Worm (Caenorhabditis elegans) whole organism, young adult: ENCODE results near the gene D1025.10.

Experiments used
- B0261.1 ChIP-seq: sonication (generic microtip); optimal IDR thresholded peaks from 2 replicates; lab custom pipeline; 2016; ENCODE audit warnings: mild to moderate bottlenecking, missing genetic modification characterization, moderate library complexity, missing compliant biosample characterization
- B0336.3 ChIP-seq: fragments of 200-800 bp; sonication (Bioruptor generic); IDR thresholded peaks from 2 replicates; pipeline ENCODE4 v1.3.6; 2022; ENCODE audit warnings: missing genetic modification characterization, missing compliant biosample characterization
- F23B12.7 ChIP-seq: sonication (generic microtip); optimal IDR thresholded peaks from 2 replicates; lab custom pipeline; 2017; ENCODE audit warnings: missing genetic modification characterization, mild to moderate bottlenecking, missing compliant biosample characterization, antibody characterized with exemption, moderate library complexity; ENCODE audit not compliant: insufficient read depth
- F33H1.4 ChIP-seq: fragments of 200-800 bp; sonication (Bioruptor generic); IDR thresholded peaks from 2 replicates; pipeline ENCODE4 v1.3.6; 2022; ENCODE audit warnings: missing genetic modification reagents, missing genetic modification characterization, missing compliant biosample characterization
- F37B4.10 ChIP-seq: fragments of 200-800 bp; sonication (Bioruptor generic); IDR thresholded peaks from 2 replicates; pipeline ENCODE4 v1.3.6; 2022; ENCODE audit warnings: missing genetic modification characterization, missing compliant biosample characterization
- F39B2.1 ChIP-seq: fragments of 200-800 bp; sonication (Bioruptor generic); IDR thresholded peaks from 2 replicates; pipeline ENCODE4 v1.3.6; 2022; ENCODE audit warnings: missing genetic modification reagents, missing genetic modification characterization, missing compliant biosample characterization
- F49E8.2 ChIP-seq: sonication (generic microtip); optimal IDR thresholded peaks from 3 replicates; lab custom pipeline; 2017; ENCODE audit warnings: missing genetic modification characterization, mild to moderate bottlenecking, missing compliant biosample characterization, antibody characterized with exemption, moderate library complexity; ENCODE audit not compliant: insufficient read depth
- F57C9.4 ChIP-seq: sonication (generic microtip); optimal IDR thresholded peaks from 2 replicates; lab custom pipeline; 2017; ENCODE audit warnings: mild to moderate bottlenecking, missing genetic modification characterization, missing compliant biosample characterization
- K11D2.4 ChIP-seq: fragments of 200-800 bp; sonication (Bioruptor generic); IDR thresholded peaks from 2 replicates; pipeline ENCODE4 v1.3.6; 2022; ENCODE audit warnings: missing genetic modification reagents, missing genetic modification characterization, missing compliant biosample characterization
- Y53F4B.3 ChIP-seq: fragments of 200-800 bp; sonication (Bioruptor generic); IDR thresholded peaks from 2 replicates; pipeline ENCODE4 v1.3.6; 2022; ENCODE audit warnings: missing genetic modification reagents, missing genetic modification characterization, missing compliant biosample characterization
- Y53G8AR.9 ChIP-seq: fragments of 200-800 bp; sonication (Bioruptor generic); conservative IDR thresholded peaks from 2 replicates; pipeline ENCODE4 v1.3.6; 2022; ENCODE audit warnings: missing genetic modification reagents, missing genetic modification characterization, missing compliant biosample characterization
- atf-7 ChIP-seq: sonication (generic microtip); optimal IDR thresholded peaks from 2 replicates; lab custom pipeline; 2017; ENCODE audit warnings: mild to moderate bottlenecking, missing genetic modification characterization, missing compliant biosample characterization
- attf-3 ChIP-seq: fragments of 200-800 bp; sonication (Bioruptor generic); conservative IDR thresholded peaks from 2 replicates; pipeline ENCODE4 v1.3.6; 2022; ENCODE audit warnings: missing genetic modification reagents, missing genetic modification characterization, missing compliant biosample characterization
- attf-5 ChIP-seq: fragments of 200-800 bp; sonication (Bioruptor generic); optimal IDR thresholded peaks from 2 replicates; lab custom pipeline; 2018; ENCODE audit warnings: mild to moderate bottlenecking, missing genetic modification characterization, missing compliant biosample characterization
- attf-6 ChIP-seq: fragments of 200-800 bp; sonication (Bioruptor generic); IDR thresholded peaks from 2 replicates; pipeline ENCODE4 v1.3.6; 2022; ENCODE audit warnings: missing genetic modification reagents, missing genetic modification characterization, missing compliant biosample characterization
- bed-1 ChIP-seq: fragments of 200-800 bp; sonication (Bioruptor generic); IDR thresholded peaks from 2 replicates; pipeline ENCODE4 v1.3.6; 2022; ENCODE audit warnings: missing genetic modification reagents, missing genetic modification characterization, missing compliant biosample characterization
- ceh-100 ChIP-seq: fragments of 200-800 bp; sonication (Bioruptor generic); IDR thresholded peaks from 2 replicates; pipeline ENCODE4 v1.3.6; 2022; ENCODE audit warnings: missing genetic modification reagents, missing genetic modification characterization, missing compliant biosample characterization
- ceh-58 ChIP-seq: fragments of 200-800 bp; sonication (Bioruptor generic); IDR thresholded peaks from 2 replicates; pipeline ENCODE4 v1.3.6; 2022; ENCODE audit warnings: missing genetic modification characterization, missing compliant biosample characterization
- ceh-79 ChIP-seq: sonication (generic microtip); optimal IDR thresholded peaks from 2 replicates; lab custom pipeline; 2017; ENCODE audit warnings: mild to moderate bottlenecking, missing genetic modification characterization, missing compliant biosample characterization
- ceh-91 ChIP-seq: fragments of 200-800 bp; sonication (Bioruptor generic); IDR thresholded peaks from 2 replicates; pipeline ENCODE4 v1.3.6; 2022; ENCODE audit warnings: missing genetic modification reagents, missing genetic modification characterization, missing compliant biosample characterization
- die-1 ChIP-seq: sonication (generic microtip); optimal IDR thresholded peaks from 2 replicates; lab custom pipeline; 2016; ENCODE audit warnings: missing genotype, mild to moderate bottlenecking, missing genetic modification characterization, missing compliant biosample characterization
- dox-1 ChIP-seq: fragments of 200-800 bp; sonication (Bioruptor generic); IDR thresholded peaks from 2 replicates; pipeline ENCODE4 v1.3.6; 2022; ENCODE audit warnings: missing genetic modification reagents, missing genetic modification characterization, missing compliant biosample characterization
- dpff-1 ChIP-seq: sonication (generic microtip); optimal IDR thresholded peaks from 2 replicates; lab custom pipeline; 2017; ENCODE audit warnings: mild to moderate bottlenecking, missing genetic modification characterization, missing compliant biosample characterization
- egl-18 ChIP-seq: fragments of 200-800 bp; sonication (Bioruptor generic); IDR thresholded peaks from 2 replicates; pipeline ENCODE4 v1.3.6; 2022; ENCODE audit warnings: missing genetic modification reagents, missing genetic modification characterization, missing compliant biosample characterization
- egrh-3 ChIP-seq: fragments of 200-800 bp; sonication (Bioruptor generic); IDR thresholded peaks from 2 replicates; pipeline ENCODE4 v1.3.6; 2022; ENCODE audit warnings: missing genetic modification reagents, missing genetic modification characterization, missing compliant biosample characterization
- fkh-3 ChIP-seq: sonication (generic microtip); optimal IDR thresholded peaks from 2 replicates; lab custom pipeline; 2016; ENCODE audit warnings: mild to moderate bottlenecking, missing genetic modification characterization, missing compliant biosample characterization
- let-526 ChIP-seq: fragments of 200-800 bp; sonication (Bioruptor generic); IDR thresholded peaks from 2 replicates; pipeline ENCODE4 v1.3.6; 2022; ENCODE audit warnings: missing genetic modification reagents, missing genetic modification characterization, missing compliant biosample characterization
- lin-26 ChIP-seq: fragments of 200-800 bp; sonication (Bioruptor generic); IDR thresholded peaks from 2 replicates; pipeline ENCODE4 v1.3.6; 2022; ENCODE audit warnings: missing genetic modification reagents, missing genetic modification characterization, missing compliant biosample characterization
- lin-35 ChIP-seq, 3 experiments: fragments of 150-350 bp in 2 of 3; sonication (generic microtip) in 1 of 3; optimal IDR thresholded peaks; 2 replicates each; lab custom pipeline; 2014 to 2018; ENCODE audit warnings: missing biosample characterization in 3 of 3, missing genetic modification characterization in 3 of 3, missing genetic modification reagents in 3 of 3
- lir-1 ChIP-seq: fragments of 200-800 bp; sonication (Bioruptor generic); conservative IDR thresholded peaks from 2 replicates; pipeline ENCODE4 v1.3.6; 2022; ENCODE audit warnings: missing genetic modification reagents, missing genetic modification characterization, missing compliant biosample characterization
- lsy-27 ChIP-seq: sonication (generic microtip); optimal IDR thresholded peaks from 2 replicates; lab custom pipeline; 2017; ENCODE audit warnings: missing genetic modification characterization, mild to moderate bottlenecking, missing compliant biosample characterization, antibody characterized with exemption, missing genotype, borderline replicate concordance; ENCODE audit not compliant: insufficient read depth
- madf-10 ChIP-seq: sonication (generic microtip); optimal IDR thresholded peaks from 2 replicates; lab custom pipeline; 2016; ENCODE audit warnings: mild to moderate bottlenecking, missing genetic modification characterization, missing compliant biosample characterization
- madf-3 ChIP-seq: fragments of 200-800 bp; sonication (Bioruptor generic); IDR thresholded peaks from 2 replicates; pipeline ENCODE4 v1.3.6; 2022; ENCODE audit warnings: missing genetic modification reagents, missing genetic modification characterization, missing compliant biosample characterization
- mcd-1 ChIP-seq: fragments of 200-800 bp; sonication (Bioruptor generic); IDR thresholded peaks from 2 replicates; pipeline ENCODE4 v1.3.6; 2022; ENCODE audit warnings: missing genetic modification reagents, missing genetic modification characterization, missing compliant biosample characterization
- mes-4 ChIP-seq: sonication (generic microtip); optimal IDR thresholded peaks from 2 replicates; lab custom pipeline; 2016; ENCODE audit warnings: missing genotype, missing genetic modification characterization, missing compliant biosample characterization
- mxl-1 ChIP-seq: sonication (generic microtip); optimal IDR thresholded peaks from 2 replicates; lab custom pipeline; 2016; ENCODE audit warnings: missing genetic modification characterization, missing compliant biosample characterization
- nfya-2 ChIP-seq: fragments of 200-800 bp; sonication (Bioruptor generic); IDR thresholded peaks from 2 replicates; pipeline ENCODE4 v1.3.6; 2022; ENCODE audit warnings: missing genetic modification reagents, missing genetic modification characterization, missing compliant biosample characterization
- nhr-27 ChIP-seq: fragments of 200-800 bp; sonication (Bioruptor generic); optimal IDR thresholded peaks from 2 replicates; lab custom pipeline; 2018; ENCODE audit warnings: mild to moderate bottlenecking, missing genetic modification characterization, moderate library complexity, missing compliant biosample characterization
- nhr-90 ChIP-seq: sonication (generic microtip); optimal IDR thresholded peaks from 2 replicates; lab custom pipeline; 2016; ENCODE audit warnings: missing genotype, mild to moderate bottlenecking, missing genetic modification characterization, missing compliant biosample characterization
- rec-8 ChIP-seq, 2 experiments: sonication (generic microtip); optimal IDR thresholded peaks; 2 replicates each; lab custom pipeline; 2016; ENCODE audit warnings: mild to moderate bottlenecking in 2 of 2, missing genetic modification characterization in 2 of 2, missing genetic modification reagents in 2 of 2, missing genotype in 2 of 2, missing biosample characterization in 1 of 2, missing compliant biosample characterization in 1 of 2, moderate library complexity in 1 of 2
- sea-2 ChIP-seq: fragments of 200-800 bp; sonication (Bioruptor generic); IDR thresholded peaks from 2 replicates; pipeline ENCODE4 v1.3.6; 2022; ENCODE audit warnings: missing genetic modification characterization, missing compliant biosample characterization
- tlf-1 ChIP-seq: fragments of 200-800 bp; sonication (Bioruptor generic); optimal IDR thresholded peaks from 2 replicates; lab custom pipeline; 2018; ENCODE audit warnings: mild to moderate bottlenecking, missing genetic modification characterization, missing compliant biosample characterization
- zfh-2 ChIP-seq: fragments of 200-800 bp; sonication (Bioruptor generic); conservative IDR thresholded peaks from 2 replicates; pipeline ENCODE4 v1.3.6; 2022; ENCODE audit warnings: missing genetic modification reagents, missing genetic modification characterization, missing compliant biosample characterization
- ztf-22 ChIP-seq: fragments of 200-800 bp; sonication (Bioruptor generic); optimal IDR thresholded peaks from 2 replicates; lab custom pipeline; 2018; ENCODE audit warnings: mild to moderate bottlenecking, missing genetic modification characterization, moderate library complexity, missing compliant biosample characterization
- ztf-25 ChIP-seq: fragments of 200-800 bp; sonication (Bioruptor generic); IDR thresholded peaks from 2 replicates; pipeline ENCODE4 v1.3.6; 2022; ENCODE audit warnings: missing genetic modification reagents, missing genetic modification characterization, missing compliant biosample characterization
- ztf-6 ChIP-seq: fragments of 200-800 bp; sonication (Bioruptor generic); IDR thresholded peaks from 2 replicates; pipeline ENCODE4 v1.3.6; 2022; ENCODE audit warnings: missing genetic modification reagents, missing genetic modification characterization, missing compliant biosample characterization

Gene D1025.10

ce11 chrX:14489945-14490344 lies 26.7 kb upstream of the D1025.10 start, which contains the start of gene his-24 (continued):
- peak; percentile 44; the same call in 1 of the 2 replicates for TF ChIP-seq mcd-1
- no peak for TF ChIP-seq F49E8.2 (tag; lab: Kevin White, UChicago)
- TF ChIP-seq egl-18 (GFP tag; lab: Robert Waterston, UW), result peak; percentile 5; the same call in 1 of the 2 replicates
- no peak for TF ChIP-seq egrh-3 (GFP tag; lab: Robert Waterston, UW)
- TF ChIP-seq atf-7 (tag; lab: Kevin White, UChicago), result peak; percentile 13
- TF ChIP-seq ztf-25 (GFP tag; lab: Robert Waterston, UW), result no peak
- TF ChIP-seq rec-8 (tag; optimal IDR thresholded peaks at IDR 0.05; lab: Kevin White, UChicago), result no peak
- TF ChIP-seq lin-26 (GFP tag; lab: Robert Waterston, UW), result 0 out of 2 replicates have a peak, but pooled peaks have one; percentile 8
- no peak for TF ChIP-seq die-1
- no peak for TF ChIP-seq fkh-3 (tag; lab: Kevin White, UChicago)
- TF ChIP-seq dox-1 (GFP tag; lab: Robert Waterston, UW), result peak; percentile 71
- TF ChIP-seq F23B12.7, result peak; percentile 36

ce11 chrX:14490486-14490885 lies 26.2 kb upstream of the D1025.10 start:
- no peak for TF ChIP-seq lin-35 (GFP tag; optimal IDR thresholded peaks at IDR 0.05; lab: Kevin White, UChicago)
- TF ChIP-seq madf-3, result no peak
- TF ChIP-seq B0336.3, result no peak
- no peak for TF ChIP-seq lir-1 (GFP tag; lab: Robert Waterston, UW)
- TF ChIP-seq ztf-6, result no peak
- TF ChIP-seq ceh-79, result no peak
- TF ChIP-seq lsy-27, result no peak
- peak; percentile 93 for TF ChIP-seq egrh-3 (GFP tag; lab: Robert Waterston, UW)
- no peak for TF ChIP-seq B0261.1 (tag; lab: Kevin White, UChicago)
- TF ChIP-seq nhr-90 (tag; lab: Kevin White, UChicago), result no peak
- TF ChIP-seq bed-1 (GFP tag; lab: Robert Waterston, UW), result 0 out of 2 replicates have a peak, but pooled peaks have one; percentile 70
- 0 out of 2 replicates have a peak, but pooled peaks have one; percentile 37 for TF ChIP-seq sea-2 (GFP tag; lab: Robert Waterston, UW)
- TF ChIP-seq ceh-91, result no peak
- TF ChIP-seq mes-4 (tag; lab: Kevin White, UChicago), result no peak
- TF ChIP-seq mxl-1 (tag; lab: Kevin White, UChicago), result no peak
- no peak for TF ChIP-seq K11D2.4 (GFP tag; lab: Robert Waterston, UW)
- peak; percentile 83 for TF ChIP-seq zfh-2 (GFP tag; lab: Robert Waterston, UW)
- TF ChIP-seq ceh-58, result no peak
- TF ChIP-seq Y53F4B.3, result no peak
- 0 out of 2 replicates have a peak, but pooled peaks have one; percentile 42 for TF ChIP-seq F39B2.1 (GFP tag; lab: Robert Waterston, UW)
- no peak for TF ChIP-seq rec-8 (tag; optimal IDR thresholded peaks at IDR 0.05; lab: Kevin White, UChicago)
- no peak for TF ChIP-seq attf-6
- TF ChIP-seq let-526 (GFP tag; lab: Robert Waterston, UW), result no peak
- TF ChIP-seq tlf-1 (GFP tag; lab: Kevin White, UChicago), result no peak
- peak; percentile 38 for TF ChIP-seq mcd-1
- 0 out of 2 replicates have a peak, but pooled peaks have one; percentile 61 for TF ChIP-seq nfya-2 (GFP tag; lab: Robert Waterston, UW)
- TF ChIP-seq F57C9.4 (tag; lab: Kevin White, UChicago), result no peak

ce11 chrX:14491103-14491502 lies 25.6 kb upstream of the D1025.10 start:
- TF ChIP-seq B0261.1 (tag; lab: Kevin White, UChicago), result no peak
- TF ChIP-seq Y53G8AR.9 (GFP tag; lab: Robert Waterston, UW), result no peak
- no peak for TF ChIP-seq ceh-79
- no peak for TF ChIP-seq nhr-27 (tag; lab: Kevin White, UChicago)
- no peak for TF ChIP-seq dpff-1
- no peak for TF ChIP-seq F33H1.4 (GFP tag; lab: Robert Waterston, UW)
- no peak for TF ChIP-seq atf-7 (tag; lab: Kevin White, UChicago)
- TF ChIP-seq attf-3 (GFP tag; lab: Robert Waterston, UW), result no peak
- no peak for TF ChIP-seq madf-10 (tag; lab: Kevin White, UChicago)
- TF ChIP-seq F37B4.10 (GFP tag; lab: Robert Waterston, UW), result no peak
- TF ChIP-seq attf-5, result no peak
- TF ChIP-seq zfh-2 (GFP tag; lab: Robert Waterston, UW), result no peak
- TF ChIP-seq ceh-100 (GFP tag; lab: Robert Waterston, UW), result no peak
- TF ChIP-seq let-526 (GFP tag; lab: Robert Waterston, UW), result no peak
- TF ChIP-seq ztf-22 (GFP tag; lab: Kevin White, UChicago), result no peak
- no peak for TF ChIP-seq bed-1 (GFP tag; lab: Robert Waterston, UW)
